Fruit fly (Drosophila melanogaster): Measurements from ENCODE around the gene CG7886.

The CG7886 gene

DNA sequence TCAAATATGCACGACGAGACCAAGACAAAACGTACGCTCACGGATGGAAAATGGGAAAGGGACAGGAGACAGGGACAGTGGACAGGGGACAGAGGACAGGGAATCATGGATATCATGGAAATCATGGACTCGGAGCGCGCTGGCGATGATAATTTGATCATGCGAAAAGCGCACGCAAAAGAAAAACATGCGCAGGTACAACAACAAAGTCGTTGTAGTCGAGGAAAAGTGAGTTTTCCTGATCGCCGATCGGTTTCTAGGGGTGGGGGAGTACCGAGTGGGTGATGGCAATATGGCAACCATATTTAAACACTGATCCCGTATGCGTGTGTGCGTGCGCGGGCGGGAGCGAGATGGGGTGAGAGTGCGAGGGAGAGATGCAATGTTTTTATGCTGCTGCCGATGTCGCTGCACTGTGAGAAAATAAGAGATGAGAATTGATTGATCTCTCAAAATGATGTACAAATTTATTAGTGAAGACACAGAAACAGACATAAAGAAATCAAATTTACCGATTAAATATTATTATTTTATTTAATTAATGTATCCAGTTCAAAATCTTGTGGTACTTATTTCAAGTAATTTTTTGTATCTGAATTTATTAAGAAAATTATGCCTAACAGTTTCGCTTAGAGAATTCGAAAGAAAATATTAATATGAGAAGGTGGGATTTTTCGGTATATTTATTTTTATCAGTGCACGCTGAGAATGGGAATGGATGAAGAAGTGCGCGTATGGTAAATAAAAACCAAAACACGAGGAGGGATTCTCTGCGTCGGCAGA is 51.4 kb downstream of the CG7886 start (continued):
- TF ChIP-seq CG17568 (GFP tag; optimal IDR thresholded peaks at IDR 0.05) (peak; percentile 50), CG15479 (GFP tag; optimal IDR thresholded peaks at IDR 0.05) (peak; percentile 80), shn (GFP tag; optimal IDR thresholded peaks at IDR 0.05) (no peak), dmrt11E (tag; optimal IDR thresholded peaks at IDR 0.05) (peak; percentile 99), CG14667 (GFP tag; IDR thresholded peaks at IDR 0.05) (peak; percentile 64), Jarid2 (GFP tag; optimal IDR thresholded peaks at IDR 0.05) (peak; percentile 47), Hr78 (GFP tag; optimal IDR thresholded peaks at IDR 0.05) (peak in 1 of 2 experiments; percentile 85), slp2 (GFP tag; optimal IDR thresholded peaks at IDR 0.05) (peak; percentile 6), Ravus (GFP tag; IDR thresholded peaks at IDR 0.05) (no peak), ATbp (GFP tag; optimal IDR thresholded peaks at IDR 0.05) (peak; percentile 78), zen (tag; optimal IDR thresholded peaks at IDR 0.05) (peak; percentile 95), CrebB (tag; optimal IDR thresholded peaks at IDR 0.05) (peak; percentile 39), Taf1 (GFP tag; IDR thresholded peaks at IDR 0.05) (no peak), CG1603 (tag; optimal IDR thresholded peaks at IDR 0.05) (peak; percentile 54), CG6854 (GFP tag; optimal IDR thresholded peaks at IDR 0.05) (no peak), CG6813 (GFP tag; optimal IDR thresholded peaks at IDR 0.05) (peak; percentile 74), CG17802 (tag; optimal IDR thresholded peaks at IDR 0.05) (peak; percentile 39), ind (GFP tag; optimal IDR thresholded peaks at IDR 0.05) (peak; percentile 59), CG17829 (tag; optimal IDR thresholded peaks at IDR 0.05) (peak; percentile 98), br (optimal IDR thresholded peaks at IDR 0.05) (no peak), CG9215 (GFP tag; IDR thresholded peaks at IDR 0.05) (peak; percentile 59), ttk (GFP tag; IDR thresholded peaks at IDR 0.05) (peak; percentile 65; the same call in 1 of the 2 replicates), sqz (GFP tag; optimal IDR thresholded peaks at IDR 0.05) (peak; percentile 79), CG10979 (tag; optimal IDR thresholded peaks at IDR 0.05) (peak; percentile 98), Deaf1 (tag; optimal IDR thresholded peaks at IDR 0.05) (peak; percentile 61), NFAT (GFP tag; IDR thresholded peaks at IDR 0.05) (no peak), zen2 (GFP tag; IDR thresholded peaks at IDR 0.05; ENCODE audit: partially characterized antibody) (no peak), Camta (GFP tag; optimal IDR thresholded peaks at IDR 0.05) (peak; percentile 25), chinmo (GFP tag; IDR thresholded peaks at IDR 0.05; ENCODE audit: partially characterized antibody) (no peak), Eip74EF (GFP tag; optimal IDR thresholded peaks at IDR 0.05) (peak in 1 of 2 experiments; percentile 73), CG17359 (tag; optimal IDR thresholded peaks at IDR 0.05) (peak; percentile 79), odd (GFP tag; optimal IDR thresholded peaks at IDR 0.05) (peak; percentile 80), CG30403 (GFP tag; optimal IDR thresholded peaks at IDR 0.05) (peak; percentile 89), CG11560 (tag; IDR thresholded peaks at IDR 0.05) (no peak), Tbp (GFP tag; optimal IDR thresholded peaks at IDR 0.05) (no peak), CG42726 (GFP tag; IDR thresholded peaks at IDR 0.05; ENCODE audit: partially characterized antibody) (no peak), Sry-δ (GFP tag; optimal IDR thresholded peaks at IDR 0.05) (no peak), CG4820 (GFP tag; optimal IDR thresholded peaks at IDR 0.05) (peak; percentile 85), Max (GFP tag; optimal IDR thresholded peaks at IDR 0.05) (peak; percentile 73), CG3995 (GFP tag; optimal IDR thresholded peaks at IDR 0.05) (no peak), Mad (GFP tag; optimal IDR thresholded peaks at IDR 0.05) (no peak), CG9817 (tag; optimal IDR thresholded peaks at IDR 0.05) (peak; percentile 36), ab (GFP tag; optimal IDR thresholded peaks at IDR 0.05) (no peak), Usf (GFP tag; optimal IDR thresholded peaks at IDR 0.05) (peak; percentile 84), CG1024 (GFP tag; IDR thresholded peaks at IDR 0.05) (peak; percentile 61; the same call in 1 of the 2 replicates), CG31365 (tag; optimal IDR thresholded peaks at IDR 0.05) (no peak)

Data from whole organism, embryonic.